Worm (Caenorhabditis elegans) whole organism, midembryonic: ENCODE data around the gene grl-13.

Experiments
- flt-1 ChIP-seq: fragments of 200-800 bp; sonication (Bioruptor generic); IDR thresholded peaks from 2 replicates; pipeline ENCODE4 v1.3.6; 2022; ENCODE audit warnings: missing genetic modification characterization, missing compliant biosample characterization
- klf-2 ChIP-seq: fragments of 200-800 bp; sonication (Bioruptor generic); conservative IDR thresholded peaks from 2 replicates; pipeline ENCODE4 v1.3.6; 2022; ENCODE audit warnings: missing genetic modification reagents, missing genetic modification characterization, missing compliant biosample characterization
- med-1 ChIP-seq: sonication (generic microtip); optimal IDR thresholded peaks from 2 replicates; lab custom pipeline; 2017; ENCODE audit warnings: missing genetic modification characterization, mild to moderate bottlenecking, missing compliant biosample characterization, antibody characterized with exemption, missing genetic modification reagents; ENCODE audit not compliant: insufficient read depth
- ref-1 ChIP-seq: fragments of 200-800 bp; sonication (Bioruptor generic); conservative IDR thresholded peaks from 2 replicates; pipeline ENCODE4 v1.3.6; 2022; ENCODE audit warnings: missing genetic modification reagents, missing genetic modification characterization, missing compliant biosample characterization
- tab-1 ChIP-seq: fragments of 200-800 bp; sonication (Bioruptor generic); IDR thresholded peaks from 2 replicates; pipeline ENCODE4 v1.3.6; 2022; ENCODE audit warnings: missing genetic modification characterization, missing compliant biosample characterization
- ztf-23 ChIP-seq: fragments of 200-800 bp; sonication (Bioruptor generic); IDR thresholded peaks from 2 replicates; pipeline ENCODE4 v1.3.6; 2022; ENCODE audit warnings: missing genetic modification reagents, missing genetic modification characterization, missing compliant biosample characterization
- ztf-29 ChIP-seq: fragments of 200-800 bp; sonication (Bioruptor generic); IDR thresholded peaks from 2 replicates; pipeline ENCODE4 v1.3.6; 2022; ENCODE audit warnings: missing genetic modification reagents, missing genetic modification characterization, missing compliant biosample characterization

DNA sequence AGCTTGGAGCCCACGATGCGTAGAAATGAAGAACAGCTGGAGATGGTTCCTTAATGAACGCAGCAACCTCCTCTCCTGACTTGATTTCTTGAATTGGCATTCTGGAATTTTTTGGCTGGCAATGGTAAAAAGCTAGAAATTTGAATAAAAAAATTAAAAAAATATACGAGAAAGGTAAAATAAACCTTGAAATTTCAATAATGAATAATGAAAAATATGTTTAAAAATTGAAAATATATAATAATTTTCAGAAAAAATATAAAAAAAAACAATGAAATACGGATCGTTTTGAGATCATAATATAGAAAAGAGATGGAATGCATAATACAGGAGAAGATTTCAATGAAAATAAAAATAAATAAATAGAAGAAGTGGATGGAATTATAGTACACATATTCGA, 23.2 kb downstream of the grl-13 start, which contains the start of gene glrx-3:
- no peak for TF ChIP-seq ztf-29
- TF ChIP-seq flt-1 (GFP tag; lab: Robert Waterston, UW): no peak
- TF ChIP-seq ref-1: no peak
- TF ChIP-seq tab-1 (GFP tag; lab: Robert Waterston, UW): no peak
- TF ChIP-seq ztf-23 (GFP tag; lab: Robert Waterston, UW): no peak
- no peak for TF ChIP-seq med-1
- no peak for TF ChIP-seq klf-2 (GFP tag; lab: Robert Waterston, UW)
